Worm (Caenorhabditis elegans) whole organism, late embryonic: Measurements from ENCODE around the gene srz-12.

Source experiments
- C08G9.2 ChIP-seq: sonication (generic microtip); optimal IDR thresholded peaks from 2 replicates; lab custom pipeline; 2016; ENCODE audit warnings: mild to moderate bottlenecking, missing genetic modification characterization, moderate library complexity, missing compliant biosample characterization
- C38D4.7 ChIP-seq: fragments of 200-800 bp; sonication (Bioruptor generic); optimal IDR thresholded peaks from 2 replicates; lab custom pipeline; 2018; ENCODE audit warnings: mild to moderate bottlenecking, missing genetic modification characterization, moderate library complexity, missing compliant biosample characterization
- K02D7.2 ChIP-seq: sonication (generic microtip); optimal IDR thresholded peaks from 2 replicates; lab custom pipeline; 2017; ENCODE audit warnings: mild to moderate bottlenecking, missing genetic modification characterization, missing compliant biosample characterization
- K09A11.1 ChIP-seq: sonication (generic microtip); optimal IDR thresholded peaks from 2 replicates; lab custom pipeline; 2017; ENCODE audit warnings: antibody characterized with exemption, mild to moderate bottlenecking, missing genetic modification characterization, missing compliant biosample characterization; ENCODE audit not compliant: insufficient read depth
- ahr-1 ChIP-seq: sonication (generic microtip); optimal IDR thresholded peaks from 2 replicates; lab custom pipeline; 2016; ENCODE audit warnings: missing genetic modification characterization, missing compliant biosample characterization
- ceh-14 ChIP-seq: sonication (generic microtip); optimal IDR thresholded peaks from 2 replicates; lab custom pipeline; 2016; ENCODE audit warnings: missing genotype, missing genetic modification characterization, missing compliant biosample characterization
- ceh-18 ChIP-seq: sonication (generic microtip); optimal IDR thresholded peaks from 2 replicates; lab custom pipeline; 2016; ENCODE audit warnings: missing genetic modification characterization, missing compliant biosample characterization
- ceh-19 ChIP-seq: fragments of 200-800 bp; sonication (Bioruptor generic); optimal IDR thresholded peaks from 2 replicates; lab custom pipeline; 2018; ENCODE audit warnings: mild to moderate bottlenecking, missing genetic modification characterization, missing compliant biosample characterization
- ceh-2 ChIP-seq: sonication (generic microtip); optimal IDR thresholded peaks from 2 replicates; lab custom pipeline; 2016; ENCODE audit warnings: missing genotype, missing genetic modification characterization, missing compliant biosample characterization
- ceh-22 ChIP-seq: sonication (generic microtip); optimal IDR thresholded peaks from 2 replicates; lab custom pipeline; 2017; ENCODE audit warnings: missing biosample characterization, missing genetic modification characterization
- ceh-24 ChIP-seq: sonication (generic microtip); optimal IDR thresholded peaks from 2 replicates; lab custom pipeline; 2016; ENCODE audit warnings: mild to moderate bottlenecking, missing genetic modification characterization, missing compliant biosample characterization
- ceh-30 ChIP-seq: fragments of 150-350 bp; optimal IDR thresholded peaks from 2 replicates; lab custom pipeline; 2014; ENCODE audit warnings: missing biosample characterization, missing genetic modification characterization
- ceh-31 ChIP-seq: sonication (generic microtip); optimal IDR thresholded peaks from 2 replicates; lab custom pipeline; 2016; ENCODE audit warnings: missing genetic modification characterization, missing compliant biosample characterization
- ceh-34 ChIP-seq: sonication (generic microtip); optimal IDR thresholded peaks from 2 replicates; lab custom pipeline; 2016; ENCODE audit warnings: mild to moderate bottlenecking, missing genetic modification characterization, missing compliant biosample characterization
- ceh-45 ChIP-seq: fragments of 200-800 bp; sonication (Bioruptor generic); IDR thresholded peaks from 2 replicates; pipeline ENCODE4 v1.3.6; 2022; ENCODE audit warnings: missing genetic modification reagents, missing genetic modification characterization, missing compliant biosample characterization
- ceh-48 ChIP-seq: sonication (generic microtip); optimal IDR thresholded peaks from 2 replicates; lab custom pipeline; 2016; ENCODE audit warnings: missing genetic modification characterization, inconsistent platforms, missing compliant biosample characterization
- che-1 ChIP-seq: sonication (generic microtip); optimal IDR thresholded peaks from 2 replicates; lab custom pipeline; 2016; ENCODE audit warnings: mild to moderate bottlenecking, missing genetic modification characterization, missing compliant biosample characterization
- dmd-4 ChIP-seq: sonication (generic microtip); optimal IDR thresholded peaks from 2 replicates; lab custom pipeline; 2016; ENCODE audit warnings: borderline replicate concordance, missing genetic modification characterization, missing compliant biosample characterization
- dve-1 ChIP-seq: sonication (generic microtip); optimal IDR thresholded peaks from 2 replicates; lab custom pipeline; 2017; ENCODE audit warnings: antibody characterized with exemption, mild to moderate bottlenecking, missing genetic modification characterization, missing compliant biosample characterization
- elt-4 ChIP-seq: sonication (generic microtip); optimal IDR thresholded peaks from 2 replicates; lab custom pipeline; 2016; ENCODE audit warnings: missing genetic modification characterization, missing compliant biosample characterization
- ets-4 ChIP-seq: sonication (generic microtip); optimal IDR thresholded peaks from 2 replicates; lab custom pipeline; 2016; ENCODE audit warnings: missing genetic modification characterization, missing compliant biosample characterization
- fkh-6 ChIP-seq: sonication (generic microtip); optimal IDR thresholded peaks from 2 replicates; lab custom pipeline; 2016; ENCODE audit warnings: missing genetic modification characterization, missing compliant biosample characterization
- gmeb-2 ChIP-seq: sonication (generic microtip); optimal IDR thresholded peaks from 2 replicates; lab custom pipeline; 2016; ENCODE audit warnings: missing genetic modification characterization, inconsistent platforms, missing compliant biosample characterization
- hlh-8 ChIP-seq: sonication (generic microtip); optimal IDR thresholded peaks from 2 replicates; lab custom pipeline; 2016; ENCODE audit warnings: missing genotype, missing genetic modification characterization, missing compliant biosample characterization
- lim-6 ChIP-seq: sonication (generic microtip); optimal IDR thresholded peaks from 2 replicates; lab custom pipeline; 2016; ENCODE audit warnings: missing genetic modification characterization, missing compliant biosample characterization
- lin-11 ChIP-seq: fragments of 200-800 bp; sonication (Bioruptor generic); optimal IDR thresholded peaks from 2 replicates; lab custom pipeline; 2018; ENCODE audit warnings: mild to moderate bottlenecking, missing genetic modification characterization, missing compliant biosample characterization
- madf-2 ChIP-seq: sonication (generic microtip); optimal IDR thresholded peaks from 2 replicates; lab custom pipeline; 2017; ENCODE audit warnings: missing genetic modification characterization, missing compliant biosample characterization
- nfya-1 ChIP-seq: sonication (generic microtip); optimal IDR thresholded peaks from 2 replicates; lab custom pipeline; 2017; ENCODE audit warnings: missing genetic modification characterization, mild to moderate bottlenecking, missing compliant biosample characterization, antibody characterized with exemption, moderate library complexity
- nhr-232 ChIP-seq: sonication (generic microtip); optimal IDR thresholded peaks from 2 replicates; lab custom pipeline; 2016; ENCODE audit warnings: missing genetic modification characterization, missing compliant biosample characterization
- npax-4 ChIP-seq: sonication (generic microtip); optimal IDR thresholded peaks from 2 replicates; lab custom pipeline; 2016; ENCODE audit warnings: missing genetic modification characterization, missing compliant biosample characterization
- odd-2 ChIP-seq: sonication (generic microtip); optimal IDR thresholded peaks from 2 replicates; lab custom pipeline; 2017; ENCODE audit warnings: antibody characterized with exemption, mild to moderate bottlenecking, missing genetic modification characterization, missing compliant biosample characterization
- pag-3 ChIP-seq: sonication (generic microtip); optimal IDR thresholded peaks from 2 replicates; lab custom pipeline; 2016; ENCODE audit warnings: missing compliant biosample characterization, missing genetic modification characterization, borderline replicate concordance
- pat-9 ChIP-seq: fragments of 200-800 bp; sonication (Bioruptor generic); optimal IDR thresholded peaks from 2 replicates; lab custom pipeline; 2018; ENCODE audit warnings: mild to moderate bottlenecking, missing genetic modification characterization, moderate library complexity, missing compliant biosample characterization
- pha-2 ChIP-seq: sonication (generic microtip); optimal IDR thresholded peaks from 2 replicates; lab custom pipeline; 2017; ENCODE audit warnings: mild to moderate bottlenecking, missing genetic modification characterization, missing compliant biosample characterization
- pha-4 ChIP-seq: fragments of 150-350 bp; optimal IDR thresholded peaks from 2 replicates; lab custom pipeline; 2018; ENCODE audit warnings: missing biosample characterization, missing genetic modification reagents, missing genetic modification characterization
- pqm-1 ChIP-seq: sonication (generic microtip); optimal IDR thresholded peaks from 2 replicates; lab custom pipeline; 2016; ENCODE audit warnings: missing genetic modification characterization, missing compliant biosample characterization
- pros-1 ChIP-seq: fragments of 150-350 bp; optimal IDR thresholded peaks from 2 replicates; lab custom pipeline; 2014; ENCODE audit warnings: missing biosample characterization, missing genetic modification reagents, missing genetic modification characterization
- ref-2 ChIP-seq: sonication (generic microtip); optimal IDR thresholded peaks from 2 replicates; lab custom pipeline; 2016; ENCODE audit warnings: missing genetic modification characterization, missing compliant biosample characterization
- sox-2 ChIP-seq: fragments of 200-800 bp; sonication (Bioruptor generic); IDR thresholded peaks from 2 replicates; pipeline ENCODE4 v1.3.6; 2022; ENCODE audit warnings: missing genetic modification reagents, missing genetic modification characterization, missing compliant biosample characterization
- sox-4 ChIP-seq: sonication (generic microtip); optimal IDR thresholded peaks from 2 replicates; lab custom pipeline; 2017; ENCODE audit warnings: mild to moderate bottlenecking, missing genetic modification characterization, inconsistent platforms, missing compliant biosample characterization
- tbx-7 ChIP-seq: sonication (generic microtip); optimal IDR thresholded peaks from 2 replicates; lab custom pipeline; 2016; ENCODE audit warnings: missing genotype, missing genetic modification characterization, missing compliant biosample characterization
- ttx-3 ChIP-seq: sonication (generic microtip); optimal IDR thresholded peaks from 2 replicates; lab custom pipeline; 2016; ENCODE audit warnings: missing genetic modification reagents, missing genetic modification characterization, missing compliant biosample characterization
- unc-3 ChIP-seq, 2 experiments: fragments of 200-800 bp in 1 of 2; sonication (Bioruptor generic) in 1 of 2; sonication (generic microtip) in 1 of 2; conservative IDR thresholded peaks in 1 of 2; optimal IDR thresholded peaks in 1 of 2; 2 replicates each; pipeline versions ENCODE4 v1.3.6 to Lab custom; 2016 to 2022; ENCODE audit warnings: missing compliant biosample characterization in 2 of 2, missing genetic modification characterization in 2 of 2, missing genetic modification reagents in 1 of 2
- unc-55 ChIP-seq: sonication (generic microtip); optimal IDR thresholded peaks from 2 replicates; lab custom pipeline; 2017; ENCODE audit warnings: missing biosample characterization, missing genetic modification reagents, missing genetic modification characterization
- unc-86 ChIP-seq: sonication (generic microtip); optimal IDR thresholded peaks from 2 replicates; lab custom pipeline; 2016; ENCODE audit warnings: missing genetic modification characterization, missing compliant biosample characterization
- ztf-16 ChIP-seq: sonication (generic microtip); optimal IDR thresholded peaks from 2 replicates; lab custom pipeline; 2017; ENCODE audit warnings: missing genetic modification characterization, missing compliant biosample characterization

srz-12 gene

ce11 chrV:15879508-15879907, 17.0 kb upstream of the srz-12 start, which contains the start of gene nhr-84:
TSS of gene nhr-84 (minus strand) at chrV:15879608.
- TF ChIP-seq lin-11 (tag; lab: Kevin White, UChicago) (no peak), pat-9 (no peak), fkh-6 (no peak), che-1 (tag; lab: Kevin White, UChicago) (no peak), K02D7.2 (tag; lab: Kevin White, UChicago) (no peak), gmeb-2 (tag; lab: Kevin White, UChicago) (no peak), sox-4 (tag; lab: Kevin White, UChicago) (no peak), ttx-3 (tag; lab: Kevin White, UChicago) (no peak)

ce11 chrV:15876308-15876707, 13.8 kb upstream of the srz-12 start, which contains the start of gene nhr-102:
TSS of gene nhr-102 (minus strand) at chrV:15876408.
- TF ChIP-seq hlh-8 (no peak), pqm-1 (tag; lab: Kevin White, UChicago) (no peak), ceh-45 (no peak), sox-2 (no peak), C08G9.2 (tag; lab: Kevin White, UChicago) (no peak), ztf-16 (no peak), K09A11.1 (tag; lab: Kevin White, UChicago) (no peak), pag-3 (tag; lab: Kevin White, UChicago) (no peak), pat-9 (no peak), ets-4 (tag; lab: Kevin White, UChicago) (no peak)

- TF ChIP-seq pha-2 (tag; lab: Kevin White, UChicago) = peak; percentile 97
- peak; percentile 88 for TF ChIP-seq ets-4 (tag; lab: Kevin White, UChicago)
- TF ChIP-seq ceh-14 (tag; lab: Kevin White, UChicago) = peak; percentile 99
- peak; percentile 96 for TF ChIP-seq ceh-18 (tag; lab: Kevin White, UChicago)
- TF ChIP-seq odd-2 = peak; percentile 91
- TF ChIP-seq pros-1 (tag; lab: Kevin White, UChicago) = peak; percentile 56
- peak; percentile 87 for TF ChIP-seq ceh-30
- peak; percentile 98 for TF ChIP-seq sox-2
- TF ChIP-seq K02D7.2 (tag; lab: Kevin White, UChicago) = peak; percentile 99
- no peak for TF ChIP-seq pha-4 (tag; lab: Kevin White, UChicago)
- peak; percentile 99 for TF ChIP-seq nhr-232 (tag; lab: Kevin White, UChicago)
- TF ChIP-seq ahr-1 (tag; lab: Kevin White, UChicago) = peak; percentile 98
- TF ChIP-seq ceh-34 (tag; lab: Kevin White, UChicago) = peak; percentile 99
- TF ChIP-seq ceh-19 = peak; percentile 99
- TF ChIP-seq unc-86 = peak; percentile 99
- peak; percentile 97 for TF ChIP-seq lim-6 (tag; lab: Kevin White, UChicago)
- TF ChIP-seq K09A11.1 (tag; lab: Kevin White, UChicago) = peak; percentile 93
- TF ChIP-seq npax-4 = peak; percentile 98
- TF ChIP-seq sox-4 (tag; lab: Kevin White, UChicago) = peak; percentile 99
- peak; percentile 96 for TF ChIP-seq dve-1
- TF ChIP-seq ceh-24 (tag; lab: Kevin White, UChicago) = peak; percentile 99
- TF ChIP-seq fkh-6 = peak; percentile 97
- peak; percentile 93 for TF ChIP-seq ceh-31 (tag; lab: Kevin White, UChicago)
- TF ChIP-seq ceh-22 = peak; percentile 55
- TF ChIP-seq ttx-3 (tag; lab: Kevin White, UChicago) = peak; percentile 99
- peak; percentile 98 for TF ChIP-seq ceh-2 (tag; lab: Kevin White, UChicago)
- TF ChIP-seq tbx-7 (tag; lab: Kevin White, UChicago) = peak; percentile 82
- peak; percentile 97 for TF ChIP-seq elt-4
- peak; percentile 98 for TF ChIP-seq dmd-4 (tag; lab: Kevin White, UChicago)
- TF ChIP-seq ceh-45 = peak; percentile 99
- TF ChIP-seq C38D4.7 = peak; percentile 98
- TF ChIP-seq nfya-1 (tag; lab: Kevin White, UChicago) = peak; percentile 90
- TF ChIP-seq madf-2 (tag; lab: Kevin White, UChicago) = peak; percentile 98
- TF ChIP-seq ref-2 (tag; lab: Kevin White, UChicago) = peak; percentile 99
- TF ChIP-seq lin-11 (tag; lab: Kevin White, UChicago) = peak; percentile 97
- TF ChIP-seq ceh-48 (tag; lab: Kevin White, UChicago) = peak; percentile 99
- TF ChIP-seq pqm-1 (tag; lab: Kevin White, UChicago) = peak; percentile 99
- peak; percentile 99 for TF ChIP-seq unc-3 (GFP tag; conservative IDR thresholded peaks at IDR 0.05; lab: Robert Waterston, UW)
- peak; percentile 99 for TF ChIP-seq unc-3 (tag; optimal IDR thresholded peaks at IDR 0.05; lab: Kevin White, UChicago)
- TF ChIP-seq unc-55 (GFP tag; lab: Kevin White, UChicago) = no peak
Measured at ce11 chrV:15873762-15874161, 11.3 kb upstream of the srz-12 start.
